Worm (Caenorhabditis elegans) whole organism, L3 larva: ENCODE data around the gene hsd-2.

ENCODE experiments used
- R02D3.7 ChIP-seq: fragments of 150-350 bp; optimal IDR thresholded peaks from 2 replicates; lab custom pipeline; 2014; ENCODE audit warnings: missing biosample characterization, missing genetic modification characterization
- ZK546.5 ChIP-seq: sonication (generic microtip); optimal IDR thresholded peaks from 2 replicates; lab custom pipeline; 2017; ENCODE audit warnings: missing biosample characterization, missing genetic modification characterization
- aly-2 ChIP-seq: fragments of 150-350 bp; optimal IDR thresholded peaks from 2 replicates; lab custom pipeline; 2014; ENCODE audit warnings: missing biosample characterization, missing genetic modification characterization
- ama-1 ChIP-seq: fragments of 150-350 bp; optimal IDR thresholded peaks from 2 replicates; lab custom pipeline; 2018
- ceh-16 ChIP-seq: sonication (generic microtip); optimal IDR thresholded peaks from 2 replicates; lab custom pipeline; 2017; ENCODE audit warnings: missing biosample characterization, missing genetic modification characterization
- ceh-28 ChIP-seq: fragments of 150-350 bp; optimal IDR thresholded peaks from 2 replicates; lab custom pipeline; 2014; ENCODE audit warnings: missing biosample characterization, missing genetic modification reagents, missing genetic modification characterization
- ceh-82 ChIP-seq: fragments of 150-350 bp; optimal IDR thresholded peaks from 2 replicates; lab custom pipeline; 2014; ENCODE audit warnings: missing biosample characterization, missing genetic modification characterization
- ceh-9 ChIP-seq: sonication (generic microtip); optimal IDR thresholded peaks from 2 replicates; lab custom pipeline; 2018; ENCODE audit warnings: missing biosample characterization, missing genetic modification characterization
- daf-12 ChIP-seq: fragments of 150-350 bp; optimal IDR thresholded peaks from 2 replicates; lab custom pipeline; 2014; ENCODE audit warnings: missing biosample characterization, missing genetic modification reagents, missing genetic modification characterization
- egl-5 ChIP-seq: fragments of 150-350 bp; optimal IDR thresholded peaks from 2 replicates; lab custom pipeline; 2017; ENCODE audit warnings: missing biosample characterization, missing genetic modification reagents, missing genetic modification characterization, inconsistent platforms
- elt-1 ChIP-seq: fragments of 150-350 bp; optimal IDR thresholded peaks from 2 replicates; lab custom pipeline; 2014; ENCODE audit warnings: missing biosample characterization, missing genetic modification characterization
- elt-2 ChIP-seq: sonication (generic microtip); optimal IDR thresholded peaks from 2 replicates; lab custom pipeline; 2016; ENCODE audit warnings: missing genetic modification reagents, mild to moderate bottlenecking, missing genetic modification characterization, missing compliant biosample characterization
- eor-1 ChIP-seq, 2 experiments: fragments of 150-350 bp; optimal IDR thresholded peaks; 2 replicates each; lab custom pipeline; 2014 to 2018; ENCODE audit warnings: missing biosample characterization in 2 of 2, missing genetic modification characterization in 2 of 2
- fkh-10 ChIP-seq: sonication (generic microtip); optimal IDR thresholded peaks from 2 replicates; lab custom pipeline; 2017; ENCODE audit warnings: missing biosample characterization, missing genetic modification reagents, missing genetic modification characterization
- fkh-2 ChIP-seq: fragments of 150-350 bp; optimal IDR thresholded peaks from 2 replicates; lab custom pipeline; 2014; ENCODE audit warnings: missing biosample characterization, missing genetic modification reagents, missing genetic modification characterization
- fos-1 ChIP-seq: fragments of 150-350 bp; optimal IDR thresholded peaks from 2 replicates; lab custom pipeline; 2014; ENCODE audit warnings: missing biosample characterization, missing genetic modification characterization
- hmg-11 ChIP-seq: sonication (generic microtip); optimal IDR thresholded peaks from 2 replicates; lab custom pipeline; 2016; ENCODE audit warnings: missing genetic modification characterization, missing compliant biosample characterization
- jun-1 ChIP-seq: fragments of 150-350 bp; optimal IDR thresholded peaks from 2 replicates; lab custom pipeline; 2014; ENCODE audit warnings: missing biosample characterization, missing genetic modification reagents, missing genetic modification characterization
- lin-15B ChIP-seq: fragments of 150-350 bp; optimal IDR thresholded peaks from 2 replicates; lab custom pipeline; 2014; ENCODE audit warnings: missing biosample characterization, missing genetic modification characterization
- lin-39 ChIP-seq: fragments of 150-350 bp; optimal IDR thresholded peaks from 2 replicates; lab custom pipeline; 2018; ENCODE audit warnings: missing biosample characterization, missing genetic modification reagents, missing genetic modification characterization
- lsy-12 ChIP-seq: sonication (generic microtip); optimal IDR thresholded peaks from 2 replicates; lab custom pipeline; 2016; ENCODE audit warnings: mild to moderate bottlenecking, missing genetic modification characterization, missing compliant biosample characterization
- mdl-1 ChIP-seq: fragments of 150-350 bp; optimal IDR thresholded peaks from 2 replicates; lab custom pipeline; 2014; ENCODE audit warnings: missing biosample characterization, missing genetic modification characterization
- mml-1 ChIP-seq: fragments of 150-350 bp; sonication (generic microtip); optimal IDR thresholded peaks from 3 replicates; lab custom pipeline; 2014; ENCODE audit warnings: missing biosample characterization, missing genetic modification characterization
- nfya-1 ChIP-seq: sonication (generic microtip); optimal IDR thresholded peaks from 2 replicates; lab custom pipeline; 2017; ENCODE audit warnings: missing genetic modification characterization, mild to moderate bottlenecking, missing compliant biosample characterization, antibody characterized with exemption, moderate library complexity; ENCODE audit not compliant: insufficient read depth
- nhr-11 ChIP-seq: fragments of 150-350 bp; optimal IDR thresholded peaks from 2 replicates; lab custom pipeline; 2014; ENCODE audit warnings: missing biosample characterization, missing genetic modification characterization
- nhr-23 ChIP-seq: fragments of 150-350 bp; optimal IDR thresholded peaks from 2 replicates; lab custom pipeline; 2014; ENCODE audit warnings: missing biosample characterization, missing genetic modification reagents, missing genetic modification characterization
- nhr-25 ChIP-seq: sonication (generic microtip); optimal IDR thresholded peaks from 2 replicates; lab custom pipeline; 2017; ENCODE audit warnings: missing biosample characterization, missing genetic modification characterization
- nhr-28 ChIP-seq: fragments of 150-350 bp; optimal IDR thresholded peaks from 2 replicates; lab custom pipeline; 2014; ENCODE audit warnings: missing biosample characterization, missing genetic modification characterization
- nhr-43 ChIP-seq: sonication (generic microtip); optimal IDR thresholded peaks from 2 replicates; lab custom pipeline; 2016; ENCODE audit warnings: mild to moderate bottlenecking, missing genetic modification characterization, missing compliant biosample characterization; ENCODE audit not compliant: poor library complexity, severe bottlenecking
- nhr-77 ChIP-seq: fragments of 150-350 bp; optimal IDR thresholded peaks from 2 replicates; lab custom pipeline; 2014; ENCODE audit warnings: missing biosample characterization, missing genetic modification characterization
- pha-4 ChIP-seq: fragments of 150-350 bp; optimal IDR thresholded peaks from 2 replicates; lab custom pipeline; 2014; ENCODE audit warnings: missing biosample characterization, missing genetic modification reagents, missing genetic modification characterization
- pqm-1 ChIP-seq: fragments of 150-350 bp; optimal IDR thresholded peaks from 2 replicates; lab custom pipeline; 2017; ENCODE audit warnings: missing biosample characterization, missing genetic modification characterization, inconsistent platforms
- skn-1 ChIP-seq: fragments of 150-350 bp; optimal IDR thresholded peaks from 2 replicates; lab custom pipeline; 2014; ENCODE audit warnings: missing biosample characterization, missing genetic modification characterization
- snpc-4 ChIP-seq: fragments of 150-350 bp; optimal IDR thresholded peaks from 2 replicates; lab custom pipeline; 2014; ENCODE audit warnings: missing biosample characterization, missing genetic modification characterization
- tbx-2 ChIP-seq: sonication (generic microtip); optimal IDR thresholded peaks from 2 replicates; lab custom pipeline; 2016; ENCODE audit warnings: mild to moderate bottlenecking, missing genetic modification characterization, missing compliant biosample characterization
- unc-39 ChIP-seq: sonication (generic microtip); optimal IDR thresholded peaks from 4 replicates; lab custom pipeline; 2017; ENCODE audit warnings: missing biosample characterization, missing genetic modification characterization
- unc-62 ChIP-seq: fragments of 150-350 bp; sonication (generic microtip); optimal IDR thresholded peaks from 4 replicates; lab custom pipeline; 2014; ENCODE audit warnings: missing biosample characterization, missing genetic modification reagents, missing genetic modification characterization
- zag-1 ChIP-seq: fragments of 150-350 bp; optimal IDR thresholded peaks from 2 replicates; lab custom pipeline; 2014; ENCODE audit warnings: missing biosample characterization, missing genetic modification characterization

hsd-2 gene

ce11 chrX:5004940-5005339 is at the start of gene hsd-2:
hsd-2 (plus strand) TSS chrX:5005240.
- TF ChIP-seq nhr-77 (tag; lab: Kevin White, UChicago), result no peak
- TF ChIP-seq, all 47 proteins: peak for 0

- TF ChIP-seq elt-1 (tag; lab: Kevin White, UChicago), result no peak
- peak; percentile 8 for TF ChIP-seq lin-39 (tag; lab: Kevin White, UChicago)
- no peak for TF ChIP-seq zag-1 (tag; lab: Kevin White, UChicago)
- TF ChIP-seq daf-12 (tag; lab: Kevin White, UChicago), result no peak
- peak; percentile 20 for TF ChIP-seq pha-4 (tag; lab: Kevin White, UChicago)
- no peak for TF ChIP-seq nhr-28 (tag; lab: Kevin White, UChicago)
- no peak for TF ChIP-seq lin-15B (tag; lab: Kevin White, UChicago)
- no peak for TF ChIP-seq R02D3.7 (tag; lab: Kevin White, UChicago)
- TF ChIP-seq nhr-25 (tag; lab: Kevin White, UChicago), result no peak
- no peak for TF ChIP-seq fos-1 (tag; lab: Kevin White, UChicago)
- TF ChIP-seq unc-62, result no peak
- no peak for TF ChIP-seq mdl-1
- no peak for TF ChIP-seq ceh-82 (tag; lab: Kevin White, UChicago)
- peak; percentile 45 for TF ChIP-seq egl-5 (tag; lab: Kevin White, UChicago)
- no peak for TF ChIP-seq eor-1 (tag; optimal IDR thresholded peaks at IDR 0.05; lab: Kevin White, UChicago)
- TF ChIP-seq pqm-1, result no peak
- peak; percentile 23 for TF ChIP-seq nfya-1
- TF ChIP-seq unc-39 (tag; lab: Kevin White, UChicago), result no peak
- TF ChIP-seq nhr-11 (tag; lab: Kevin White, UChicago), result peak; percentile 7
- no peak for TF ChIP-seq aly-2
- no peak for TF ChIP-seq ama-1
- TF ChIP-seq lsy-12, result no peak
- TF ChIP-seq ZK546.5 (tag; lab: Kevin White, UChicago), result no peak
- no peak for TF ChIP-seq ceh-16 (tag; lab: Kevin White, UChicago)
- TF ChIP-seq nhr-43 (tag; lab: Kevin White, UChicago), result no peak
- no peak for TF ChIP-seq jun-1
- no peak for TF ChIP-seq elt-2 (tag; lab: Kevin White, UChicago)
- TF ChIP-seq tbx-2 (tag; lab: Kevin White, UChicago), result no peak
- no peak for TF ChIP-seq fkh-2 (tag; lab: Kevin White, UChicago)
- no peak for TF ChIP-seq ceh-28 (tag; lab: Kevin White, UChicago)
- no peak for TF ChIP-seq skn-1
- TF ChIP-seq mml-1, result no peak
Measured at ce11 chrX:4957259-4957658, 47.8 kb upstream of the hsd-2 start, which contains the start of gene M03F4.4. M03F4.4 (minus strand) TSS chrX:4957418.

ce11 chrX:4958986-4959385 is 46.1 kb upstream of the hsd-2 start:
- TF ChIP-seq R02D3.7 (tag; lab: Kevin White, UChicago) (no peak), pha-4 (tag; lab: Kevin White, UChicago) (peak; percentile 54)

- peak; percentile 56 for TF ChIP-seq egl-5 (tag; lab: Kevin White, UChicago)
- TF ChIP-seq daf-12 (tag; lab: Kevin White, UChicago), result no peak
- TF ChIP-seq nfya-1, result peak; percentile 4
Measured at ce11 chrX:4959440-4959839, 45.6 kb upstream of the hsd-2 start.

- TF ChIP-seq egl-5 (tag; lab: Kevin White, UChicago) (peak; percentile 44), lin-39 (tag; lab: Kevin White, UChicago) (peak; percentile 58), nhr-23 (tag; lab: Kevin White, UChicago) (peak; percentile 5), zag-1 (tag; lab: Kevin White, UChicago) (no peak), fkh-10 (peak; percentile 48), lsy-12 (peak; percentile 44), pha-4 (tag; lab: Kevin White, UChicago) (peak; percentile 45), hmg-11 (tag; lab: Kevin White, UChicago) (peak; percentile 91), snpc-4 (tag; lab: Kevin White, UChicago) (no peak), ceh-9 (no peak), unc-62 (no peak), ama-1 (peak; percentile 96), lin-15B (tag; lab: Kevin White, UChicago) (peak; percentile 37), mdl-1 (peak; percentile 45), eor-1 (tag; optimal IDR thresholded peaks at IDR 0.05; lab: Kevin White, UChicago) (no peak), tbx-2 (tag; lab: Kevin White, UChicago) (peak; percentile 10), nfya-1 (peak; percentile 100)
Measured at ce11 chrX:4960422-4960821, 44.6 kb upstream of the hsd-2 start, which contains the start of gene act-4. act-4 (plus strand) TSS chrX:4960621.
